Fruit fly (Drosophila melanogaster): Measurements from ENCODE around the gene eIF3a.

eIF3a gene

dm6 chr3R:4402884-4403705 lies 30.6 kb downstream of the eIF3a start, which contains the start of gene lost (continued):
- peak; percentile 1 for TF ChIP-seq CG12219 (GFP tag; optimal IDR thresholded peaks at IDR 0.05)
- no peak for TF ChIP-seq h (optimal IDR thresholded peaks at IDR 0.05)
- TF ChIP-seq Sry-δ (GFP tag; optimal IDR thresholded peaks at IDR 0.05): peak; percentile 85
- TF ChIP-seq bigmax (GFP tag; optimal IDR thresholded peaks at IDR 0.05): peak; percentile 41
- TF ChIP-seq CG11456 (GFP tag; IDR thresholded peaks at IDR 0.05): peak; percentile 55; the same call in 1 of the 3 replicates
- TF ChIP-seq dysf (GFP tag; IDR thresholded peaks at IDR 0.05): peak; percentile 26; the same call in 1 of the 3 replicates
- peak; percentile 96 for TF ChIP-seq CG2116 (GFP tag; optimal IDR thresholded peaks at IDR 0.05)
- TF ChIP-seq CG12942 (GFP tag; optimal IDR thresholded peaks at IDR 0.05): no peak
- TF ChIP-seq CG14860 (GFP tag; IDR thresholded peaks at IDR 0.05; ENCODE audit: partially characterized antibody): peak; percentile 98
- TF ChIP-seq CG11723 (GFP tag; optimal IDR thresholded peaks at IDR 0.05): peak; percentile 65
- TF ChIP-seq Sry-β (GFP tag; optimal IDR thresholded peaks at IDR 0.05): peak; percentile 84
- peak; percentile 25; the same call in 1 of the 2 replicates for TF ChIP-seq ttk (GFP tag; IDR thresholded peaks at IDR 0.05)
- TF ChIP-seq pho (GFP tag; optimal IDR thresholded peaks at IDR 0.05): peak; percentile 45
- TF ChIP-seq CG9876 (GFP tag; optimal IDR thresholded peaks at IDR 0.05): no peak
- TF ChIP-seq zfh2 (GFP tag; optimal IDR thresholded peaks at IDR 0.05): peak; percentile 44
- TF ChIP-seq CG11695 (GFP tag; IDR thresholded peaks at IDR 0.05): 0 out of 3 replicates have a peak, but pooled peaks have one; percentile 16
- peak; percentile 7 for TF ChIP-seq CG13424 (tag; optimal IDR thresholded peaks at IDR 0.05)
- peak; percentile 99 for TF ChIP-seq bbx (GFP tag; IDR thresholded peaks at IDR 0.05; ENCODE audit: partially characterized antibody)
- peak; percentile 3 for TF ChIP-seq D19A (tag; optimal IDR thresholded peaks at IDR 0.05)
- TF ChIP-seq knrl (GFP tag; IDR thresholded peaks at IDR 0.05; ENCODE audit: partially characterized antibody): peak; percentile 99
- TF ChIP-seq Nf-YB (GFP tag; optimal IDR thresholded peaks at IDR 0.05): peak; percentile 8
- TF ChIP-seq ewg (GFP tag; optimal IDR thresholded peaks at IDR 0.05): peak; percentile 28
- TF ChIP-seq CG17361 (GFP tag; IDR thresholded peaks at IDR 0.05): peak; percentile 35; the same call in 1 of the 3 replicates
- TF ChIP-seq phol (tag; optimal IDR thresholded peaks at IDR 0.05): peak; percentile 86
- TF ChIP-seq tna (GFP tag; IDR thresholded peaks at IDR 0.05; ENCODE audit: partially characterized antibody): peak; percentile 96
- TF ChIP-seq CG5180 (GFP tag; optimal IDR thresholded peaks at IDR 0.05): peak; percentile 61
- peak in 1 of 2 experiments; percentile 51 for TF ChIP-seq Hr78 (GFP tag; optimal IDR thresholded peaks at IDR 0.05)
- peak in 1 of 2 experiments; percentile 25 for TF ChIP-seq dpn (GFP tag; optimal IDR thresholded peaks at IDR 0.05)
- no peak for TF ChIP-seq CG11696 (GFP tag; IDR thresholded peaks at IDR 0.05)
- no peak for TF ChIP-seq odd (GFP tag; optimal IDR thresholded peaks at IDR 0.05)
- peak; percentile 98 for TF ChIP-seq CG34224 (GFP tag; IDR thresholded peaks at IDR 0.05; ENCODE audit: partially characterized antibody)
- peak; percentile 62 for TF ChIP-seq CG2712 (tag; optimal IDR thresholded peaks at IDR 0.05)
- TF ChIP-seq H15 (GFP tag; IDR thresholded peaks at IDR 0.05): no peak
- 0 out of 2 replicates have a peak, but pooled peaks have one; percentile 35 for TF ChIP-seq stc (GFP tag; IDR thresholded peaks at IDR 0.05)
- TF ChIP-seq slbo (GFP tag; IDR thresholded peaks at IDR 0.05): peak; percentile 64
- peak; percentile 100 for TF ChIP-seq Bgb (GFP tag; IDR thresholded peaks at IDR 0.05; ENCODE audit: partially characterized antibody)
- no peak for TF ChIP-seq CG18476 (GFP tag; optimal IDR thresholded peaks at IDR 0.05)
- peak; percentile 72 for TF ChIP-seq Rfx (GFP tag; IDR thresholded peaks at IDR 0.05)
- peak; percentile 51; the same call in 1 of the 2 replicates for TF ChIP-seq ara (GFP tag; IDR thresholded peaks at IDR 0.05)
- TF ChIP-seq CG15514 (GFP tag; optimal IDR thresholded peaks at IDR 0.05): peak; percentile 75
- peak; percentile 81 for TF ChIP-seq CG1603 (tag; optimal IDR thresholded peaks at IDR 0.05)
- no peak for TF ChIP-seq Meics (GFP tag; optimal IDR thresholded peaks at IDR 0.05)
- TF ChIP-seq CG18599 (GFP tag; optimal IDR thresholded peaks at IDR 0.05): peak; percentile 15
- TF ChIP-seq CG9727 (GFP tag; optimal IDR thresholded peaks at IDR 0.05): peak; percentile 33
- no peak for TF ChIP-seq dmrt11E (tag; optimal IDR thresholded peaks at IDR 0.05)
- TF ChIP-seq CG32772 (GFP tag; IDR thresholded peaks at IDR 0.05): 0 out of 2 replicates have a peak, but pooled peaks have one; percentile 18
- peak; percentile 29 for TF ChIP-seq CG7839 (tag; optimal IDR thresholded peaks at IDR 0.05)

Data from whole organism, embryonic.